Worm (Caenorhabditis elegans) whole organism, L1 larva: ENCODE measurements around the gene F49E12.10.

ENCODE experiments used
- C16A3.4 ChIP-seq: fragments of 150-350 bp; optimal IDR thresholded peaks from 2 replicates; lab custom pipeline; 2014; ENCODE audit warnings: missing biosample characterization, missing genetic modification characterization
- aha-1 ChIP-seq: fragments of 150-350 bp; optimal IDR thresholded peaks from 2 replicates; lab custom pipeline; 2014; ENCODE audit warnings: missing biosample characterization, missing genetic modification characterization
- ceh-63 ChIP-seq: fragments of 200-800 bp; sonication (Bioruptor generic); optimal IDR thresholded peaks from 2 replicates; lab custom pipeline; 2018; ENCODE audit warnings: mild to moderate bottlenecking, missing genetic modification characterization, missing compliant biosample characterization
- grh-1 ChIP-seq: fragments of 200-800 bp; sonication (Bioruptor generic); IDR thresholded peaks from 2 replicates; pipeline ENCODE4 v1.3.6; 2022; ENCODE audit warnings: missing genetic modification reagents, missing genetic modification characterization, missing compliant biosample characterization
- mep-1 ChIP-seq: fragments of 150-350 bp; optimal IDR thresholded peaks from 2 replicates; lab custom pipeline; 2014; ENCODE audit warnings: missing biosample characterization, missing genetic modification characterization
- nhr-11 ChIP-seq: fragments of 150-350 bp; optimal IDR thresholded peaks from 2 replicates; lab custom pipeline; 2014; ENCODE audit warnings: missing biosample characterization, missing genetic modification characterization
- nhr-20 ChIP-seq: sonication (generic microtip); optimal IDR thresholded peaks from 2 replicates; lab custom pipeline; 2016; ENCODE audit warnings: mild to moderate bottlenecking, missing genetic modification characterization, missing compliant biosample characterization
- nhr-237 ChIP-seq: fragments of 150-350 bp; optimal IDR thresholded peaks from 2 replicates; lab custom pipeline; 2014; ENCODE audit warnings: missing biosample characterization, missing genetic modification characterization
- snu-23 ChIP-seq: sonication (generic microtip); optimal IDR thresholded peaks from 2 replicates; lab custom pipeline; 2016; ENCODE audit warnings: missing genetic modification characterization, missing compliant biosample characterization
- unc-62 ChIP-seq: fragments of 150-350 bp; optimal IDR thresholded peaks from 2 replicates; lab custom pipeline; 2014; ENCODE audit warnings: missing biosample characterization, missing genetic modification reagents, missing genetic modification characterization

ce11 chrII:8404748-8405147 lies 13.9 kb downstream of the F49E12.10 start, which contains the start of gene skpo-1:
- TF ChIP-seq aha-1 (tag; lab: Kevin White, UChicago) (no peak), unc-62 (GFP tag; lab: Kevin White, UChicago) (no peak), nhr-11 (tag; lab: Kevin White, UChicago) (no peak), C16A3.4 (tag; lab: Kevin White, UChicago) (no peak), nhr-237 (tag; lab: Kevin White, UChicago) (no peak), mep-1 (tag; lab: Kevin White, UChicago) (no peak), grh-1 (GFP tag; lab: Robert Waterston, UW) (no peak), ceh-63 (no peak), snu-23 (no peak), nhr-20 (tag; lab: Kevin White, UChicago) (no peak)
